Fruit fly (Drosophila melanogaster): ENCODE results near the gene Dhc36C.

The Dhc36C gene

DNA sequence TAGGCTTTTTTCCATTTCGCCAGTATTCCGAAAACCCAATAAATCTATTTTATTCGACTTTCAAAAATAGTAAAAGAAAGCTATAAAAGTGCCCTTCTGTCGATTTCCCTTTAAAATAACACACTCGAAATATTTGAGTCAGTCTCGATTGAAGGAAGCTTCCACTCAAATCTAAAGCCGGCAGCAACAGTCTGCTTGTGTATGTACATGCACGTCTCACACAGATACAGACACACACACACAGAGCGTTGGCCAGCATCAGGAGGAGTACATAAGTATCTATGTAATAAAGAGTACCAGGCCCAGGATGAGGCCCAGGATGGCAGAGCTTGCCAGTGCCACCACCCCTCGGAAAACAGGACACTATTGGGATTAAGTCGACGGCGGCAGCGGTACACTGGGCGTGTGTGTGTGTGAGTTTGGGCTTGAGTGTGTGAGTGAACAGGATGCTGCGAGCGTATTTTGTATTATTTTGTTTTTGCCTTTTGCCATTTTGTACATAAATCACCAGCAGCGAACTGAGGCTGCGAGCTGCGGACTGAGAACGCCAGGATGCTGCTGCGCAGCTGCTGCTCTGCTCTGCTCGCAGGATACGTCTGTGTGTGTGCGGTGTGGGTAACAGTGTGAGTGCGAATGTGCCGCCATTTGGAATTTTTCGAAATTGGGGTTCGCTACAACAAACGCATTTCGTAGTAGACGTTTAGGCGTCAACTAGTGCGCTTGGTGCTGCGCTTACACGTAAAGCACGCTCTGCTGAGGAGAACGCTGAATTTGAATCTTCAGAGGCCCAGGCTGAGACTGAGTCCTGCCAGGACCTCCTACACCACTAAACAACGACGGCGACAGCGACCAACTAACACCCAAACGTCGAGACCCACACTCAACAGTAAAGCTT lies 59.2 kb downstream of the Dhc36C start:
- TF ChIP-seq CTCF (optimal IDR thresholded peaks at IDR 0.05) = no peak
- no peak for TF ChIP-seq CG8478 (optimal IDR thresholded peaks at IDR 0.05)

dm6 chr2L:17561914-17562313 lies 60.7 kb downstream of the Dhc36C start:
- no peak for TF ChIP-seq CG8478 (optimal IDR thresholded peaks at IDR 0.05)

- no peak for TF ChIP-seq CG8478 (optimal IDR thresholded peaks at IDR 0.05)
- TF ChIP-seq CTCF (optimal IDR thresholded peaks at IDR 0.05) = no peak
These were observed 63.5 kb downstream of the Dhc36C start for dm6 chr2L:17564682-17565081.

- no peak for TF ChIP-seq CG8478 (optimal IDR thresholded peaks at IDR 0.05)
- no peak for TF ChIP-seq CTCF (optimal IDR thresholded peaks at IDR 0.05)
These were observed 64.5 kb downstream of the Dhc36C start for dm6 chr2L:17565734-17566133.

dm6 chr2L:17573063-17573462 lies 71.9 kb downstream of the Dhc36C start:
- TF ChIP-seq CTCF (optimal IDR thresholded peaks at IDR 0.05) (no peak), CG8478 (optimal IDR thresholded peaks at IDR 0.05) (no peak)

dm6 chr2L:17574337-17574912 lies 73.2 kb downstream of the Dhc36C start:
- no peak for TF ChIP-seq CG8478 (optimal IDR thresholded peaks at IDR 0.05)
- TF ChIP-seq CTCF (optimal IDR thresholded peaks at IDR 0.05) = no peak
